Worm (Caenorhabditis elegans) whole organism, late embryonic: ENCODE measurements around the gene srh-133.

Experiments used
- ama-1 ChIP-seq: fragments of 150-350 bp; optimal IDR thresholded peaks from 2 replicates; lab custom pipeline; 2014
- ceh-22 ChIP-seq: sonication (generic microtip); optimal IDR thresholded peaks from 2 replicates; lab custom pipeline; 2017; ENCODE audit warnings: missing biosample characterization, missing genetic modification characterization
- ceh-24 ChIP-seq: sonication (generic microtip); optimal IDR thresholded peaks from 2 replicates; lab custom pipeline; 2016; ENCODE audit warnings: mild to moderate bottlenecking, missing genetic modification characterization, missing compliant biosample characterization
- ceh-48 ChIP-seq: sonication (generic microtip); optimal IDR thresholded peaks from 2 replicates; lab custom pipeline; 2016; ENCODE audit warnings: missing genetic modification characterization, inconsistent platforms, missing compliant biosample characterization
- eyg-1 ChIP-seq: sonication (generic microtip); optimal IDR thresholded peaks from 2 replicates; lab custom pipeline; 2016; ENCODE audit warnings: missing genotype, missing genetic modification characterization, missing compliant biosample characterization
- hlh-15 ChIP-seq: sonication (generic microtip); optimal IDR thresholded peaks from 2 replicates; lab custom pipeline; 2016; ENCODE audit warnings: missing genetic modification characterization, missing compliant biosample characterization
- lim-6 ChIP-seq: sonication (generic microtip); optimal IDR thresholded peaks from 2 replicates; lab custom pipeline; 2016; ENCODE audit warnings: missing genetic modification characterization, missing compliant biosample characterization
- nhr-11 ChIP-seq: fragments of 150-350 bp; optimal IDR thresholded peaks from 2 replicates; lab custom pipeline; 2014; ENCODE audit warnings: missing biosample characterization, missing genetic modification characterization
- ref-2 ChIP-seq: sonication (generic microtip); optimal IDR thresholded peaks from 2 replicates; lab custom pipeline; 2016; ENCODE audit warnings: missing genetic modification characterization, missing compliant biosample characterization
- syd-9 ChIP-seq: sonication (generic microtip); optimal IDR thresholded peaks from 2 replicates; lab custom pipeline; 2016; ENCODE audit warnings: mild to moderate bottlenecking, missing genetic modification characterization, moderate library complexity, missing compliant biosample characterization
- ttx-3 ChIP-seq: sonication (generic microtip); optimal IDR thresholded peaks from 2 replicates; lab custom pipeline; 2016; ENCODE audit warnings: missing genetic modification reagents, missing genetic modification characterization, missing compliant biosample characterization

ce11 chrV:17978207-17978606, 35.8 kb downstream of the srh-133 start:
- TF ChIP-seq ceh-24 (tag; lab: Kevin White, UChicago) (no peak), syd-9 (tag; lab: Kevin White, UChicago) (no peak), lim-6 (tag; lab: Kevin White, UChicago) (no peak), ama-1 (lab: Kevin White, UChicago) (no peak), nhr-11 (tag; lab: Kevin White, UChicago) (no peak), ceh-22 (tag; lab: Kevin White, UChicago) (no peak), hlh-15 (tag; lab: Kevin White, UChicago) (no peak), eyg-1 (tag; lab: Kevin White, UChicago) (no peak), ttx-3 (tag; lab: Kevin White, UChicago) (no peak), ceh-48 (tag; lab: Kevin White, UChicago) (no peak), ref-2 (no peak)
